Fruit fly (Drosophila melanogaster): ENCODE measurements around the gene ImpL1.
A peak's percentile ranks its signal among the peaks of the same experiment; 100 is the strongest.

- TF ChIP-seq CG9139 (GFP tag; optimal IDR thresholded peaks at IDR 0.05) (no peak), eg (GFP tag; IDR thresholded peaks at IDR 0.05) (no peak), CG4318 (GFP tag; optimal IDR thresholded peaks at IDR 0.05) (no peak), CG11762 (GFP tag; optimal IDR thresholded peaks at IDR 0.05; ENCODE audit: insufficient read depth) (no peak), Lpt (GFP tag; optimal IDR thresholded peaks at IDR 0.05) (no peak), CG16779 (tag; optimal IDR thresholded peaks at IDR 0.05) (no peak), Gug (GFP tag; IDR thresholded peaks at IDR 0.05) (no peak), Sox15 (GFP tag; optimal IDR thresholded peaks at IDR 0.05) (peak; percentile 7)
These were observed 27.4 kb downstream of the ImpL1 start for dm6 chr3L:13409809-13410521.
